Fruit fly (Drosophila melanogaster) whole organism, embryonic: Measurements from ENCODE around the gene rictor.

Experiments used
- Adf1 ChIP-seq: fragments of 200-800 bp; sonication (Bioruptor generic); IDR thresholded peaks from 2 replicates; pipeline ENCODE4 v1.3.6; 2022; ENCODE audit warnings: missing biosample characterization, missing genetic modification characterization
- Awh ChIP-seq: fragments of 200-800 bp; sonication (Bioruptor generic); IDR thresholded peaks from 2 replicates; pipeline ENCODE4, ENCODE4 v1.3.6; 2022; ENCODE audit warnings: missing biosample characterization, missing genetic modification characterization
- CG12155 ChIP-seq: fragments of 200-800 bp; sonication (Bioruptor generic); optimal IDR thresholded peaks from 3 replicates; lab custom pipeline; 2016; ENCODE audit warnings: missing biosample characterization, missing genetic modification characterization
- CG1233 ChIP-seq: fragments of 200-800 bp; sonication (Bioruptor generic); optimal IDR thresholded peaks from 4 replicates; lab custom pipeline; 2018; ENCODE audit warnings: missing biosample characterization, mild to moderate bottlenecking, missing genetic modification characterization
- CG14014 ChIP-seq: fragments of 200-800 bp; sonication (Bioruptor generic); IDR thresholded peaks from 2 replicates; pipeline ENCODE4 v1.3.6; 2022; ENCODE audit warnings: missing biosample characterization, missing genetic modification characterization
- CG14710 ChIP-seq: fragments of 200-800 bp; sonication (Bioruptor generic); optimal IDR thresholded peaks from 3 replicates; lab custom pipeline; 2019; ENCODE audit warnings: missing biosample characterization, mild to moderate bottlenecking, missing genetic modification characterization, moderate library complexity
- CG14860 ChIP-seq: fragments of 200-800 bp; sonication (Bioruptor generic); IDR thresholded peaks from 3 replicates; pipeline ENCODE4 v1.3.6; 2022; ENCODE audit warnings: missing biosample characterization, missing genetic modification characterization; ENCODE audit not compliant: partially characterized antibody
- CG16779 ChIP-seq: fragments of 200-800 bp; sonication (Bioruptor generic); IDR thresholded peaks from 2 replicates; pipeline ENCODE4 v1.3.6; 2022; ENCODE audit warnings: missing biosample characterization, missing genetic modification characterization
- CG16815 ChIP-seq: fragments of 200-800 bp; sonication (Bioruptor generic); optimal IDR thresholded peaks from 3 replicates; lab custom pipeline; 2017; ENCODE audit warnings: missing biosample characterization, mild to moderate bottlenecking, missing genetic modification characterization
- CG17385 ChIP-seq: fragments of 200-800 bp; sonication (Bioruptor generic); optimal IDR thresholded peaks from 3 replicates; lab custom pipeline; 2018; ENCODE audit warnings: missing biosample characterization, mild to moderate bottlenecking, missing genetic modification characterization
- CG17612 ChIP-seq: fragments of 200-800 bp; sonication (Bioruptor generic); IDR thresholded peaks from 2 replicates; pipeline ENCODE4 v1.3.6; 2022; ENCODE audit warnings: missing biosample characterization, missing genetic modification characterization
- CG2116 ChIP-seq: fragments of 200-800 bp; sonication (Bioruptor generic); optimal IDR thresholded peaks from 3 replicates; lab custom pipeline; 2018; ENCODE audit warnings: missing biosample characterization, mild to moderate bottlenecking, missing genetic modification characterization
- CG33213 ChIP-seq: fragments of 200-800 bp; sonication (Bioruptor generic); optimal IDR thresholded peaks from 3 replicates; lab custom pipeline; 2016; ENCODE audit warnings: missing biosample characterization, missing genetic modification characterization
- CG4854 ChIP-seq: fragments of 200-800 bp; sonication (Bioruptor generic); optimal IDR thresholded peaks from 2 replicates; lab custom pipeline; 2016; ENCODE audit warnings: missing biosample characterization, missing genetic modification characterization, inconsistent platforms
- CG6683 ChIP-seq: fragments of 200-800 bp; sonication (Bioruptor generic); optimal IDR thresholded peaks from 2 replicates; lab custom pipeline; 2017; ENCODE audit warnings: missing biosample characterization, mild to moderate bottlenecking, missing genetic modification characterization, missing genetic modification reagents
- CG6791 ChIP-seq: fragments of 200-800 bp; sonication (Bioruptor generic); IDR thresholded peaks from 3 replicates; pipeline ENCODE4 v1.3.6; 2022; ENCODE audit warnings: missing biosample characterization, missing genetic modification characterization; ENCODE audit not compliant: partially characterized antibody
- CG6854 ChIP-seq: fragments of 200-800 bp; sonication (Bioruptor generic); optimal IDR thresholded peaks from 3 replicates; lab custom pipeline; 2017; ENCODE audit warnings: missing biosample characterization, mild to moderate bottlenecking, missing genetic modification characterization
- CG7271 ChIP-seq: fragments of 200-800 bp; sonication (Bioruptor generic); optimal IDR thresholded peaks from 2 replicates; lab custom pipeline; 2018; ENCODE audit warnings: missing biosample characterization, mild to moderate bottlenecking, missing genetic modification characterization, moderate library complexity
- CG7372 ChIP-seq: fragments of 200-800 bp; sonication (Bioruptor generic); IDR thresholded peaks from 2 replicates; pipeline ENCODE4 v1.3.6; 2022; ENCODE audit warnings: missing biosample characterization, missing genetic modification characterization
- CoRest ChIP-seq: fragments of 200-800 bp; sonication (Bioruptor generic); optimal IDR thresholded peaks from 3 replicates; lab custom pipeline; 2018; ENCODE audit warnings: missing biosample characterization, mild to moderate bottlenecking, missing genetic modification characterization, moderate library complexity
- Dad ChIP-seq: fragments of 200-800 bp; sonication (Bioruptor generic); optimal IDR thresholded peaks from 3 replicates; lab custom pipeline; 2016; ENCODE audit warnings: missing biosample characterization, missing genetic modification characterization
- Dbx ChIP-seq: fragments of 200-800 bp; sonication (Bioruptor generic); IDR thresholded peaks from 3 replicates; pipeline ENCODE4 v1.3.6; 2022; ENCODE audit warnings: missing biosample characterization, missing genetic modification characterization
- Deaf1 ChIP-seq: fragments of 200-800 bp; optimal IDR thresholded peaks from 3 replicates; lab custom pipeline; 2019; ENCODE audit warnings: missing biosample characterization, mild to moderate bottlenecking, missing genetic modification characterization, moderate library complexity
- Doc2 ChIP-seq: fragments of 200-800 bp; sonication (Bioruptor generic); IDR thresholded peaks from 2 replicates; pipeline ENCODE4 v1.3.6; 2022; ENCODE audit warnings: missing biosample characterization, missing genetic modification characterization
- Drgx ChIP-seq: fragments of 200-800 bp; sonication (Bioruptor generic); IDR thresholded peaks from 2 replicates; pipeline ENCODE4 v1.3.6; 2022; ENCODE audit warnings: missing biosample characterization, missing genetic modification characterization
- ERR ChIP-seq: fragments of 200-800 bp; sonication (Bioruptor generic); optimal IDR thresholded peaks from 2 replicates; lab custom pipeline; 2016; ENCODE audit warnings: missing biosample characterization, missing genetic modification characterization
- HHEX ChIP-seq: fragments of 200-800 bp; sonication (Bioruptor generic); optimal IDR thresholded peaks from 3 replicates; lab custom pipeline; 2017; ENCODE audit warnings: missing biosample characterization, mild to moderate bottlenecking, missing genetic modification characterization, missing genetic modification reagents
- Hr39 ChIP-seq: fragments of >200 bp; optimal IDR thresholded peaks from 2 replicates; lab custom pipeline; 2017
- Mad ChIP-seq: fragments of 200-800 bp; sonication (Bioruptor generic); optimal IDR thresholded peaks from 2 replicates; lab custom pipeline; 2016; ENCODE audit warnings: missing biosample characterization, missing genetic modification characterization
- Optix ChIP-seq: fragments of 200-800 bp; sonication (Bioruptor generic); IDR thresholded peaks from 3 replicates; pipeline ENCODE4 v1.3.6; 2022; ENCODE audit warnings: missing biosample characterization, missing genetic modification characterization
- Sox102F ChIP-seq: fragments of 200-800 bp; sonication (Bioruptor generic); optimal IDR thresholded peaks from 2 replicates; lab custom pipeline; 2018; ENCODE audit warnings: missing biosample characterization, mild to moderate bottlenecking, missing genetic modification characterization, moderate library complexity
- ci ChIP-seq: fragments of 200-800 bp; sonication (Bioruptor generic); IDR thresholded peaks from 3 replicates; pipeline ENCODE4 v1.3.6; 2022; ENCODE audit warnings: missing biosample characterization, missing genetic modification characterization
- crol ChIP-seq: fragments of 200-800 bp; sonication (Bioruptor generic); IDR thresholded peaks from 2 replicates; pipeline ENCODE4 v1.3.6; 2022; ENCODE audit warnings: missing biosample characterization, missing genetic modification characterization
- crp ChIP-seq, 2 experiments: fragments of 200-800 bp; sonication (Bioruptor generic); optimal IDR thresholded peaks; 2 replicates in 1 of 2; 3 replicates in 1 of 2; lab custom pipeline; 2017; ENCODE audit warnings: missing biosample characterization in 2 of 2, missing genetic modification characterization in 2 of 2, mild to moderate bottlenecking in 1 of 2, moderate library complexity in 1 of 2
- dati ChIP-seq: fragments of 200-800 bp; sonication (Bioruptor generic); IDR thresholded peaks from 2 replicates; pipeline ENCODE4 v1.3.6; 2022; ENCODE audit warnings: missing biosample characterization, missing genetic modification characterization
- ftz-f1 ChIP-seq: fragments of 200-800 bp; sonication (Bioruptor generic); optimal IDR thresholded peaks from 2 replicates; lab custom pipeline; 2016; ENCODE audit warnings: missing biosample characterization, missing genetic modification characterization
- gfzf ChIP-seq: fragments of 200-800 bp; sonication (Bioruptor generic); optimal IDR thresholded peaks from 2 replicates; lab custom pipeline; 2016; ENCODE audit warnings: missing biosample characterization, mild to moderate bottlenecking, missing genetic modification characterization, moderate library complexity
- ind ChIP-seq: fragments of 200-800 bp; sonication (Bioruptor generic); optimal IDR thresholded peaks from 3 replicates; lab custom pipeline; 2016; ENCODE audit warnings: missing biosample characterization, missing genetic modification characterization
- insv ChIP-seq, 2 experiments: fragments of 200-800 bp; sonication (Bioruptor generic); optimal IDR thresholded peaks; 3 replicates each; lab custom pipeline; 2016 to 2018; ENCODE audit warnings: missing biosample characterization in 2 of 2, missing genetic modification characterization in 2 of 2
- jing ChIP-seq: fragments of 200-800 bp; sonication (Bioruptor generic); optimal IDR thresholded peaks from 2 replicates; lab custom pipeline; 2018; ENCODE audit warnings: missing biosample characterization, mild to moderate bottlenecking, missing genetic modification characterization
- kah ChIP-seq: fragments of 200-800 bp; sonication (Bioruptor generic); optimal IDR thresholded peaks from 2 replicates; lab custom pipeline; 2018; ENCODE audit warnings: missing biosample characterization, mild to moderate bottlenecking, missing genetic modification characterization
- kay ChIP-seq: fragments of 200-800 bp; sonication (Bioruptor generic); optimal IDR thresholded peaks from 2 replicates; lab custom pipeline; 2016; ENCODE audit warnings: missing biosample characterization, missing genetic modification characterization
- knrl ChIP-seq: fragments of 200-800 bp; sonication (Bioruptor generic); IDR thresholded peaks from 3 replicates; pipeline ENCODE4 v1.3.6; 2022; ENCODE audit warnings: missing biosample characterization, missing genetic modification characterization; ENCODE audit not compliant: partially characterized antibody
- lab ChIP-seq: fragments of 200-800 bp; sonication (Bioruptor generic); optimal IDR thresholded peaks from 3 replicates; lab custom pipeline; 2017; ENCODE audit warnings: missing biosample characterization, missing genetic modification characterization, mild to moderate bottlenecking, moderate library complexity, missing genetic modification reagents
- lola ChIP-seq, 3 experiments: fragments of >200 bp in 2 of 3; fragments of 200-800 bp in 1 of 3; sonication (Bioruptor generic) in 1 of 3; optimal IDR thresholded peaks; 2 replicates each; lab custom pipeline; 2017 to 2019; ENCODE audit warnings: missing biosample characterization in 3 of 3, missing genetic modification characterization in 3 of 3, mild to moderate bottlenecking in 1 of 3, moderate library complexity in 1 of 3
- odd ChIP-seq: fragments of 200-800 bp; sonication (Bioruptor generic); optimal IDR thresholded peaks from 2 replicates; lab custom pipeline; 2017; ENCODE audit warnings: missing biosample characterization, mild to moderate bottlenecking, missing genetic modification characterization
- scrt ChIP-seq: fragments of 200-800 bp; sonication (Bioruptor generic); optimal IDR thresholded peaks from 2 replicates; lab custom pipeline; 2018; ENCODE audit warnings: missing biosample characterization, mild to moderate bottlenecking, missing genetic modification characterization, moderate library complexity
- tup ChIP-seq: fragments of 200-800 bp; sonication (Bioruptor generic); optimal IDR thresholded peaks from 2 replicates; lab custom pipeline; 2016; ENCODE audit warnings: missing biosample characterization, mild to moderate bottlenecking, missing genetic modification characterization, moderate library complexity
- vvl ChIP-seq: fragments of 200-800 bp; sonication (Bioruptor generic); IDR thresholded peaks from 2 replicates; pipeline ENCODE4 v1.3.6; 2022; ENCODE audit warnings: missing biosample characterization, missing genetic modification characterization
- wek ChIP-seq: fragments of 200-800 bp; sonication (Bioruptor generic); optimal IDR thresholded peaks from 3 replicates; lab custom pipeline; 2018; ENCODE audit warnings: missing biosample characterization, mild to moderate bottlenecking, missing genetic modification characterization, moderate library complexity

Gene rictor

DNA sequence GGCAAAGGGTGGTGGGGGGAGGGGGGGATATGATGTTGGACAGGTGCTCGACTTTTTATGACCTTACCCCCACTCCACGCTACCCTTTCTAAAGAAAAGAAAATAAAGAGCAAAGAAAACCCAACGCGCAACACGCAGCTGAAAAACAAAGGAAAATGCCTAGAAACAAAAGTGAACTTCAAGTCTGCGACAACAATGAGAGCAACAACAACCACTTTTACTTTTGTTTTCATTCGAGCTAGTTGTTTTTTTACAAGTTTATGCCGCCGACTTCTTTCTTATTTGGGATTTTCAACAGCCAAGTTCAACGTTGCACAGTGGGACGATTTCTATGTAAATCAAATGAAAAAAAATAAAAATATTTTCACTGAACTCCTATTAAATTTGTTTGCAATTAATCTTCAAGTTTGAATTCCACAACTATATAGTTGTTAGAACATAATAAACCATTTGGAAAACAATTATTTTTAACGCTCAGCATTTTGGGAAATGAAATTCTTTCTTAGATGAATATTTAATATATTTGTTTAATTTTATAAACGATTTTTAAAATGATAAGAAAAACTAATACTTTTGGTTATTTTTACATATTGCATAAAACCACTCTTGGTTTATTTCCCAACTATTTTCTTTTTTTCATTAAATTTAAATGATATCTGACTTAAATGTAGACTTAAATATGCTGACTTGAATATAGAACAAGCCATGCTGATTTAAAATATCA lies 36.3 kb downstream of the rictor start (continued):
- TF ChIP-seq ind (GFP tag; lab: Kevin White, UChicago) (peak; percentile 18), CG7372 (no peak), Sox102F (GFP tag; lab: Kevin White, UChicago) (peak; percentile 64), CG1233 (GFP tag; lab: Kevin White, UChicago) (no peak), ERR (no peak), gfzf (GFP tag; lab: Kevin White, UChicago) (no peak), lab (GFP tag; lab: Kevin White, UChicago) (peak; percentile 20), Deaf1 (tag; lab: Kevin White, UChicago) (no peak), CG6854 (GFP tag; lab: Kevin White, UChicago) (no peak), Drgx (GFP tag; lab: Robert Waterston, UW) (no peak), wek (GFP tag; lab: Kevin White, UChicago) (no peak), dati (GFP tag; lab: Robert Waterston, UW) (no peak), CG17385 (peak; percentile 38), ci (GFP tag; lab: Robert Waterston, UW) (no peak), tup (no peak), vvl (GFP tag; lab: Robert Waterston, UW) (no peak), jing (no peak), crol (GFP tag; lab: Robert Waterston, UW) (no peak), Dad (GFP tag; lab: Kevin White, UChicago) (no peak), CG6791 (no peak), CG14860 (GFP tag; lab: Robert Waterston, UW) (no peak), CG14710 (peak; percentile 43), odd (GFP tag; lab: Kevin White, UChicago) (peak; percentile 27), CG33213 (GFP tag; lab: Kevin White, UChicago) (no peak), crp (GFP tag; optimal IDR thresholded peaks at IDR 0.05; lab: Kevin White, UChicago) (no peak), scrt (GFP tag; lab: Kevin White, UChicago) (no peak), Awh (no peak), CG12155 (GFP tag; lab: Kevin White, UChicago) (no peak), insv (GFP tag; optimal IDR thresholded peaks at IDR 0.05; lab: Kevin White, UChicago) (no peak), knrl (no peak), CG17612 (GFP tag; lab: Robert Waterston, UW) (no peak), Hr39 (no peak), HHEX (GFP tag; lab: Kevin White, UChicago) (no peak), Doc2 (GFP tag; lab: Robert Waterston, UW) (no peak), CG2116 (GFP tag; lab: Kevin White, UChicago) (peak; percentile 7), Adf1 (no peak), Mad (GFP tag; lab: Kevin White, UChicago) (no peak), kay (no peak), CG6683 (GFP tag; lab: Kevin White, UChicago) (no peak), Dbx (GFP tag; lab: Robert Waterston, UW) (no peak), CG4854 (GFP tag; lab: Kevin White, UChicago) (no peak), CG16815 (peak; percentile 24), CG7271 (tag; lab: Kevin White, UChicago) (no peak), CG14014 (GFP tag; lab: Robert Waterston, UW) (no peak), lola (GFP tag; optimal IDR thresholded peaks at IDR 0.05; lab: Kevin White, UChicago) (peak in 1 of 3 experiments; percentile 61), Optix (GFP tag; lab: Robert Waterston, UW) (no peak), kah (GFP tag; lab: Kevin White, UChicago) (no peak), ftz-f1 (GFP tag; lab: Kevin White, UChicago) (no peak), CG16779 (GFP tag; lab: Robert Waterston, UW) (no peak), CoRest (tag; lab: Kevin White, UChicago) (peak; percentile 63)
